Worm (Caenorhabditis elegans): ENCODE results near the gene age-1.

DNA sequence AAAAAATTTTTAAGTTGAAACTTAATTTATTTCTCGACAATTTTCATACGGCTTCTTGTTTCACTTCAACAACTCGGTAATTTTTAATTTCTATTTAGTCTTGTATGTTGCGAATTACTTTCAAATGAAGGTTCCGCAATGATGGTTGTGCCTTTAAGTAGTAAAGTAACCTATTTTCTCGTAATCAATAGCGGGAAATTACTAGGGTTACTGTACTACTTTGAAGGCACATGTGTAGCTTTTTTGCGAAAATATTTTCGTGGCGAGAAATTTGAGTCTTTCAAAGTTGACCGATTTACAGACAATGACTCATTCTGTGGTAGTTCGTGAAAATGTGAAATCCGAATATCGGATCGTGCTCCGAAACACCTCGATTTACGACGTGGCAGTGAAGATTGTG lies 8.7 kb downstream of the age-1 start, which contains the start of gene B0334.10:
- TF ChIP-seq php-3 (GFP tag; IDR thresholded peaks at IDR 0.05), result no peak
- no peak for TF ChIP-seq ama-1 (optimal IDR thresholded peaks at IDR 0.05)
- TF ChIP-seq aly-2 (tag; optimal IDR thresholded peaks at IDR 0.05), result no peak
- TF ChIP-seq ceh-44 (GFP tag; IDR thresholded peaks at IDR 0.05), result no peak
- TF ChIP-seq ces-1 (GFP tag; optimal IDR thresholded peaks at IDR 0.05), result no peak
- TF ChIP-seq tra-1 (GFP tag; IDR thresholded peaks at IDR 0.05), result no peak
- no peak for TF ChIP-seq ceh-82 (tag; optimal IDR thresholded peaks at IDR 0.05)
- no peak for TF ChIP-seq ztf-11 (tag; optimal IDR thresholded peaks at IDR 0.05)
